Fruit fly (Drosophila melanogaster): ENCODE data around the gene nAChRalpha2.
A peak's percentile ranks its signal among the peaks of the same experiment; 100 is the strongest.

The nAChRalpha2 gene

DNA sequence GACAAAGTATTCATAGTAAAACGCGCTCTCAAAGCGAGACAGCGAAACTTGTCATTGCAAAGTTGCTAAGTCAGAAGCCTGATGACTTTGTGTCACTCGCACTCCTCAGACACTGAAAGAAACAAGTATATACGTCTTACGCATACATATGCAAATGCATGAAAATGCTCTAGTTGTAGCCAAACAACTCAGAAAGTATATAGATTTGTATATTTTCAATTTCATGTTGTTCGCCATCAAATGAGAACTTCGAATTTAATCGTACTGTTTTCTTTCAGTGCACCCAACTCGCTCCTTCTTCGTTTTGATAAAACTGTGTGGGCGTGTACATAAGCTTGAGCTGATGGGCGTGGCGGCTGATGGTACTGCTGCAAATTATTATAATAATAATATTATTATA lies 4.2 kb upstream of the nAChRalpha2 start:
- TF ChIP-seq CG6854 (GFP tag; optimal IDR thresholded peaks at IDR 0.05) = no peak
- no peak for TF ChIP-seq OdsH (GFP tag; optimal IDR thresholded peaks at IDR 0.05)
- TF ChIP-seq Gug (GFP tag; IDR thresholded peaks at IDR 0.05) = no peak
- TF ChIP-seq pdm3 (GFP tag; optimal IDR thresholded peaks at IDR 0.05) = no peak
- no peak for TF ChIP-seq ss (GFP tag; optimal IDR thresholded peaks at IDR 0.05)
- TF ChIP-seq esn (GFP tag; optimal IDR thresholded peaks at IDR 0.05) = no peak
- no peak for TF ChIP-seq Ets96B (tag; optimal IDR thresholded peaks at IDR 0.05)
- no peak for TF ChIP-seq Met (GFP tag; optimal IDR thresholded peaks at IDR 0.05)
- no peak for TF ChIP-seq lz (GFP tag; optimal IDR thresholded peaks at IDR 0.05)
- TF ChIP-seq net (GFP tag; optimal IDR thresholded peaks at IDR 0.05) = no peak
- no peak for TF ChIP-seq topi (GFP tag; optimal IDR thresholded peaks at IDR 0.05)
- TF ChIP-seq acj6 (GFP tag; optimal IDR thresholded peaks at IDR 0.05) = no peak
- TF ChIP-seq CG8119 (GFP tag; IDR thresholded peaks at IDR 0.05) = no peak
- TF ChIP-seq spab (GFP tag; optimal IDR thresholded peaks at IDR 0.05) = no peak
- no peak for TF ChIP-seq Hr4 (GFP tag; optimal IDR thresholded peaks at IDR 0.05)
- TF ChIP-seq CG11762 (GFP tag; optimal IDR thresholded peaks at IDR 0.05; ENCODE audit: insufficient read depth) = no peak
- no peak for TF ChIP-seq Hr39 (GFP tag; optimal IDR thresholded peaks at IDR 0.05)
- no peak for TF ChIP-seq Smox (GFP tag; optimal IDR thresholded peaks at IDR 0.05)

DNA sequence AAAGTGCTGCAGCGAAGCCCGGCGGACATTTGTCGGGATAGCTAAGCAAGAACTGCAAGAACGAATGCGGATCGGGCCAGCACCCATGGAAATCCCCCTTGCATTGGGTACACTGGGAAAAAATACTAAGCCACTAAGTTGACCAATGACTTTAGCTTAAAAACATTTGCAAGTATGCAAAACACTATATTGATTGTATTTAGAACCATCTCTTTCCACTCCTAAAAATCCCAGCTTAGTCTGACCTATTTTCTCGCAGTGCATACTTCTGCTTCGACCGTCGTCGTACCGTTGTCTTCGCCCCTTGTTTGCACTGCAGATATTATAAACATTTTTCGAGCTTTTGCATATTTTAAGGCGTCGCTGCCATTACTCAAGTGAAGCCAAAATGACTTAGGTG lies 10.9 kb downstream of the nAChRalpha2 start:
- TF ChIP-seq Lpt (GFP tag; optimal IDR thresholded peaks at IDR 0.05) (no peak), CG6808 (GFP tag; optimal IDR thresholded peaks at IDR 0.05) (peak; percentile 45), CG11294 (GFP tag; IDR thresholded peaks at IDR 0.05) (no peak), dsx (GFP tag; optimal IDR thresholded peaks at IDR 0.05; ENCODE audit: poor library complexity, severe bottlenecking) (peak; percentile 24), lz (GFP tag; optimal IDR thresholded peaks at IDR 0.05) (peak; percentile 40), achi (GFP tag; optimal IDR thresholded peaks at IDR 0.05) (peak; percentile 51), Smox (GFP tag; optimal IDR thresholded peaks at IDR 0.05) (peak; percentile 36), CG10631 (GFP tag; optimal IDR thresholded peaks at IDR 0.05) (peak; percentile 45), OdsH (GFP tag; optimal IDR thresholded peaks at IDR 0.05) (peak; percentile 49), Sox14 (GFP tag; optimal IDR thresholded peaks at IDR 0.05) (peak; percentile 29), pdm3 (GFP tag; optimal IDR thresholded peaks at IDR 0.05) (peak; percentile 47), Ets21C (GFP tag; optimal IDR thresholded peaks at IDR 0.05) (peak; percentile 22), CG4318 (GFP tag; optimal IDR thresholded peaks at IDR 0.05) (no peak), salr (GFP tag; optimal IDR thresholded peaks at IDR 0.05) (peak; percentile 20 to 35), Hr39 (GFP tag; optimal IDR thresholded peaks at IDR 0.05) (peak; percentile 43), cyc (GFP tag; optimal IDR thresholded peaks at IDR 0.05) (peak; percentile 48), CG1621 (tag; optimal IDR thresholded peaks at IDR 0.05) (peak; percentile 48), CG32006 (GFP tag; optimal IDR thresholded peaks at IDR 0.05) (peak; percentile 44), CG8319 (GFP tag; optimal IDR thresholded peaks at IDR 0.05) (peak; percentile 6), CG6854 (GFP tag; optimal IDR thresholded peaks at IDR 0.05) (no peak), Eip78C (GFP tag) (peak; percentile 79), acj6 (GFP tag; optimal IDR thresholded peaks at IDR 0.05) (peak; percentile 55), topi (GFP tag; optimal IDR thresholded peaks at IDR 0.05) (peak; percentile 51), CG6792 (GFP tag; optimal IDR thresholded peaks at IDR 0.05) (peak; percentile 48), Blimp-1 (GFP tag; optimal IDR thresholded peaks at IDR 0.05) (no peak), Eip93F (GFP tag; optimal IDR thresholded peaks at IDR 0.05) (no peak), Ets96B (tag; optimal IDR thresholded peaks at IDR 0.05) (no peak), CG6163 (GFP tag; IDR thresholded peaks at IDR 0.05) (no peak), Gug (GFP tag; IDR thresholded peaks at IDR 0.05) (no peak), Sox102F (GFP tag; optimal IDR thresholded peaks at IDR 0.05) (no peak), Sox15 (GFP tag; optimal IDR thresholded peaks at IDR 0.05) (no peak), Eip75B (GFP tag; optimal IDR thresholded peaks at IDR 0.05) (peak; percentile 44), CG9139 (GFP tag; optimal IDR thresholded peaks at IDR 0.05) (no peak), esn (GFP tag; optimal IDR thresholded peaks at IDR 0.05) (no peak), CG31627 (GFP tag; optimal IDR thresholded peaks at IDR 0.05) (peak; percentile 52), CG8632 (GFP tag; optimal IDR thresholded peaks at IDR 0.05) (peak; percentile 36), CG11762 (GFP tag; optimal IDR thresholded peaks at IDR 0.05; ENCODE audit: insufficient read depth) (no peak), dac (GFP tag; optimal IDR thresholded peaks at IDR 0.05) (no peak), vri (GFP tag; optimal IDR thresholded peaks at IDR 0.05) (no peak), ss (GFP tag; optimal IDR thresholded peaks at IDR 0.05) (peak in 1 of 2 experiments; percentile 55), Hr38 (GFP tag; optimal IDR thresholded peaks at IDR 0.05) (no peak), CG6276 (GFP tag; optimal IDR thresholded peaks at IDR 0.05) (no peak), fd59A (GFP tag; optimal IDR thresholded peaks at IDR 0.05) (peak; percentile 48)
